Fruit fly (Drosophila melanogaster): ENCODE data around the gene Ptp61F.

Ptp61F gene

dm6 chr3L:1307005-1307632 is 167.9 kb downstream of the Ptp61F start, which contains the start of the genes Ctr9 and Nt5a (continued):
- no peak for TF ChIP-seq CG9437 (GFP tag; optimal IDR thresholded peaks at IDR 0.05)
- TF ChIP-seq gt (GFP tag; IDR thresholded peaks at IDR 0.05) = no peak
- TF ChIP-seq Neu2 (GFP tag; optimal IDR thresholded peaks at IDR 0.05; ENCODE audit: borderline replicate concordance) = no peak
- no peak for TF ChIP-seq CG10462 (GFP tag; optimal IDR thresholded peaks at IDR 0.05)
- peak; percentile 88 for TF ChIP-seq HmgZ (tag; optimal IDR thresholded peaks at IDR 0.05)
- no peak for TF ChIP-seq Camta (GFP tag; optimal IDR thresholded peaks at IDR 0.05)
- no peak for TF ChIP-seq Kr (GFP tag; optimal IDR thresholded peaks at IDR 0.05)
- no peak for TF ChIP-seq CG3726 (GFP tag; IDR thresholded peaks at IDR 0.05)
- TF ChIP-seq vnd (GFP tag; IDR thresholded peaks at IDR 0.05; ENCODE audit: partially characterized antibody) = no peak
- no peak for TF ChIP-seq CG8478 (optimal IDR thresholded peaks at IDR 0.05)
- TF ChIP-seq CG7357 (GFP tag; IDR thresholded peaks at IDR 0.05) = peak; percentile 7; the same call in 1 of the 3 replicates
- TF ChIP-seq sc (optimal IDR thresholded peaks at IDR 0.05) = no peak
- TF ChIP-seq sc (GFP tag; optimal IDR thresholded peaks at IDR 0.05) = no peak
- TF ChIP-seq CG13624 (GFP tag; optimal IDR thresholded peaks at IDR 0.05) = peak; percentile 70
- peak; percentile 56 for TF ChIP-seq hbn (GFP tag; IDR thresholded peaks at IDR 0.05; ENCODE audit: partially characterized antibody)
- TF ChIP-seq CG17186 (GFP tag; optimal IDR thresholded peaks at IDR 0.05) = peak; percentile 37
- peak; percentile 63 for TF ChIP-seq CG15479 (GFP tag; optimal IDR thresholded peaks at IDR 0.05)
- no peak for TF ChIP-seq CG8281 (tag; optimal IDR thresholded peaks at IDR 0.05)
- no peak for TF ChIP-seq bigmax (GFP tag; optimal IDR thresholded peaks at IDR 0.05)
- TF ChIP-seq Xrp1 (GFP tag; IDR thresholded peaks at IDR 0.05) = no peak
- TF ChIP-seq CG1792 (GFP tag; optimal IDR thresholded peaks at IDR 0.05) = peak; percentile 62
- no peak for TF ChIP-seq CTCF (GFP tag; optimal IDR thresholded peaks at IDR 0.05)
- TF ChIP-seq CG17359 (tag; optimal IDR thresholded peaks at IDR 0.05) = peak; percentile 31
- peak; percentile 74 for TF ChIP-seq CG3847 (GFP tag; IDR thresholded peaks at IDR 0.05)
- peak; percentile 91 for TF ChIP-seq YL-1 (GFP tag; optimal IDR thresholded peaks at IDR 0.05)
- no peak for TF ChIP-seq jing (GFP tag; optimal IDR thresholded peaks at IDR 0.05)
- peak; percentile 69 for TF ChIP-seq nerfin-1 (tag; optimal IDR thresholded peaks at IDR 0.05)
- no peak for TF ChIP-seq trh (GFP tag; optimal IDR thresholded peaks at IDR 0.05)
- peak; percentile 81 for TF ChIP-seq CG6791 (GFP tag; IDR thresholded peaks at IDR 0.05; ENCODE audit: partially characterized antibody)
- peak; percentile 69 for TF ChIP-seq CG14710 (tag; optimal IDR thresholded peaks at IDR 0.05)
- 0 out of 2 replicates have a peak, but pooled peaks have one; percentile 25 for TF ChIP-seq Ada2b (GFP tag; IDR thresholded peaks at IDR 0.05)
- no peak for TF ChIP-seq cwo (GFP tag; optimal IDR thresholded peaks at IDR 0.05)
- peak; percentile 90 for TF ChIP-seq Ets65A (GFP tag)
- TF ChIP-seq ab (GFP tag; optimal IDR thresholded peaks at IDR 0.05) = no peak
- TF ChIP-seq rib (GFP tag; IDR thresholded peaks at IDR 0.05) = peak; percentile 61; the same call in 1 of the 2 replicates
- no peak for TF ChIP-seq crc (GFP tag; optimal IDR thresholded peaks at IDR 0.05)
- TF ChIP-seq Six4 (GFP tag; optimal IDR thresholded peaks at IDR 0.05) = peak; percentile 8
- TF ChIP-seq jigr1 (GFP tag; IDR thresholded peaks at IDR 0.05) = no peak
- no peak for TF ChIP-seq Ravus (GFP tag; IDR thresholded peaks at IDR 0.05)
- TF ChIP-seq PHDP (tag; optimal IDR thresholded peaks at IDR 0.05) = peak; percentile 29
- TF ChIP-seq Vsx1 (GFP tag; optimal IDR thresholded peaks at IDR 0.05) = no peak
- no peak for TF ChIP-seq chm (GFP tag; IDR thresholded peaks at IDR 0.05)
- TF ChIP-seq Atf6 (GFP tag; IDR thresholded peaks at IDR 0.05) = no peak
- no peak for TF ChIP-seq CG6689 (GFP tag; IDR thresholded peaks at IDR 0.05)
- TF ChIP-seq ind (GFP tag; optimal IDR thresholded peaks at IDR 0.05) = peak; percentile 38
- TF ChIP-seq Rfx (GFP tag; IDR thresholded peaks at IDR 0.05) = peak; percentile 85
- no peak for TF ChIP-seq CG3281 (GFP tag; optimal IDR thresholded peaks at IDR 0.05)
- TF ChIP-seq bsh (GFP tag; optimal IDR thresholded peaks at IDR 0.05) = peak in 1 of 2 experiments; percentile 26
- TF ChIP-seq HHEX (GFP tag; optimal IDR thresholded peaks at IDR 0.05) = peak; percentile 8
- TF ChIP-seq Xbp1 (GFP tag; optimal IDR thresholded peaks at IDR 0.05) = peak; percentile 65
- peak; percentile 74 for TF ChIP-seq her (GFP tag; optimal IDR thresholded peaks at IDR 0.05)
- no peak for TF ChIP-seq CG2202 (tag; optimal IDR thresholded peaks at IDR 0.05)

Data from whole organism, embryonic.